Worm (Caenorhabditis elegans) whole organism, young adult: ENCODE data around the gene gei-1.

Experiments used
- B0019.2 ChIP-seq: fragments of 200-800 bp; sonication (Bioruptor generic); conservative IDR thresholded peaks from 2 replicates; pipeline ENCODE4 v1.3.6; 2022; ENCODE audit warnings: missing genetic modification reagents, missing genetic modification characterization, missing compliant biosample characterization
- B0261.1 ChIP-seq: sonication (generic microtip); optimal IDR thresholded peaks from 2 replicates; lab custom pipeline; 2016; ENCODE audit warnings: mild to moderate bottlenecking, missing genetic modification characterization, moderate library complexity, missing compliant biosample characterization
- C17E4.6 ChIP-seq: fragments of 200-800 bp; sonication (Bioruptor generic); IDR thresholded peaks from 2 replicates; pipeline ENCODE4 v1.3.6; 2022; ENCODE audit warnings: missing genetic modification reagents, missing genetic modification characterization, missing compliant biosample characterization
- D2030.7 ChIP-seq: fragments of 200-800 bp; sonication (Bioruptor generic); IDR thresholded peaks from 2 replicates; pipeline ENCODE4 v1.3.6; 2022; ENCODE audit warnings: missing genetic modification reagents, missing genetic modification characterization, missing compliant biosample characterization
- F33H1.4 ChIP-seq: fragments of 200-800 bp; sonication (Bioruptor generic); IDR thresholded peaks from 2 replicates; pipeline ENCODE4 v1.3.6; 2022; ENCODE audit warnings: missing genetic modification reagents, missing genetic modification characterization, missing compliant biosample characterization
- F49E8.2 ChIP-seq: sonication (generic microtip); optimal IDR thresholded peaks from 3 replicates; lab custom pipeline; 2017; ENCODE audit warnings: missing genetic modification characterization, mild to moderate bottlenecking, missing compliant biosample characterization, antibody characterized with exemption, moderate library complexity; ENCODE audit not compliant: insufficient read depth
- F52B5.7 ChIP-seq: sonication (generic microtip); optimal IDR thresholded peaks from 2 replicates; lab custom pipeline; 2016; ENCODE audit warnings: mild to moderate bottlenecking, missing genetic modification characterization, missing compliant biosample characterization
- F57A8.1 ChIP-seq: fragments of 200-800 bp; sonication (Bioruptor generic); optimal IDR thresholded peaks from 2 replicates; lab custom pipeline; 2018; ENCODE audit warnings: mild to moderate bottlenecking, missing genetic modification characterization, moderate library complexity, missing compliant biosample characterization
- K12H6.12 ChIP-seq: fragments of 200-800 bp; sonication (Bioruptor generic); optimal IDR thresholded peaks from 2 replicates; lab custom pipeline; 2018; ENCODE audit warnings: mild to moderate bottlenecking, missing genetic modification characterization, missing compliant biosample characterization
- T07F8.4 ChIP-seq: sonication (generic microtip); optimal IDR thresholded peaks from 2 replicates; lab custom pipeline; 2016; ENCODE audit warnings: mild to moderate bottlenecking, missing genetic modification characterization, moderate library complexity, missing compliant biosample characterization
- ama-1 ChIP-seq, 3 experiments: fragments of 150-350 bp in 1 of 3; sonication (generic microtip) in 2 of 3; optimal IDR thresholded peaks; 2 replicates each; lab custom pipeline; 2014 to 2018; ENCODE audit warnings: missing biosample characterization in 2 of 3, missing genetic modification characterization in 2 of 3, missing genetic modification reagents in 2 of 3
- atf-7 ChIP-seq: sonication (generic microtip); optimal IDR thresholded peaks from 2 replicates; lab custom pipeline; 2017; ENCODE audit warnings: mild to moderate bottlenecking, missing genetic modification characterization, missing compliant biosample characterization
- attf-5 ChIP-seq: fragments of 200-800 bp; sonication (Bioruptor generic); optimal IDR thresholded peaks from 2 replicates; lab custom pipeline; 2018; ENCODE audit warnings: mild to moderate bottlenecking, missing genetic modification characterization, missing compliant biosample characterization
- bed-1 ChIP-seq: fragments of 200-800 bp; sonication (Bioruptor generic); IDR thresholded peaks from 2 replicates; pipeline ENCODE4 v1.3.6; 2022; ENCODE audit warnings: missing genetic modification reagents, missing genetic modification characterization, missing compliant biosample characterization
- bed-2 ChIP-seq: fragments of 200-800 bp; sonication (Bioruptor generic); IDR thresholded peaks from 2 replicates; pipeline ENCODE4 v1.3.6; 2022; ENCODE audit warnings: missing genetic modification reagents, missing genetic modification characterization, missing compliant biosample characterization
- ccch-3 ChIP-seq: fragments of 200-800 bp; sonication (Bioruptor generic); optimal IDR thresholded peaks from 2 replicates; lab custom pipeline; 2018; ENCODE audit warnings: mild to moderate bottlenecking, missing genetic modification characterization, missing compliant biosample characterization
- cebp-1 ChIP-seq, 2 experiments: fragments of 200-800 bp in 1 of 2; sonication (Bioruptor generic) in 1 of 2; sonication (generic microtip) in 1 of 2; IDR thresholded peaks in 1 of 2; optimal IDR thresholded peaks in 1 of 2; 2 replicates each; pipeline versions ENCODE4 v1.3.6 to Lab custom; 2017 to 2022; ENCODE audit warnings: missing compliant biosample characterization in 2 of 2, missing genetic modification characterization in 2 of 2, mild to moderate bottlenecking in 1 of 2, missing genetic modification reagents in 1 of 2, moderate library complexity in 1 of 2
- ceh-40 ChIP-seq: fragments of 200-800 bp; sonication (Bioruptor generic); IDR thresholded peaks from 2 replicates; pipeline ENCODE4 v1.3.6; 2022; ENCODE audit warnings: missing genetic modification characterization, missing compliant biosample characterization
- ceh-91 ChIP-seq: fragments of 200-800 bp; sonication (Bioruptor generic); IDR thresholded peaks from 2 replicates; pipeline ENCODE4 v1.3.6; 2022; ENCODE audit warnings: missing genetic modification reagents, missing genetic modification characterization, missing compliant biosample characterization
- chd-7 ChIP-seq: sonication (generic microtip); optimal IDR thresholded peaks from 2 replicates; lab custom pipeline; 2016; ENCODE audit warnings: mild to moderate bottlenecking, missing genetic modification characterization, moderate library complexity, missing compliant biosample characterization
- dox-1 ChIP-seq: fragments of 200-800 bp; sonication (Bioruptor generic); IDR thresholded peaks from 2 replicates; pipeline ENCODE4 v1.3.6; 2022; ENCODE audit warnings: missing genetic modification reagents, missing genetic modification characterization, missing compliant biosample characterization
- dpl-1 ChIP-seq: fragments of 150-350 bp; optimal IDR thresholded peaks from 2 replicates; lab custom pipeline; 2014; ENCODE audit warnings: missing biosample characterization, missing genetic modification reagents, missing genetic modification characterization
- efl-1 ChIP-seq: fragments of 150-350 bp; optimal IDR thresholded peaks from 2 replicates; lab custom pipeline; 2014; ENCODE audit warnings: missing biosample characterization, missing genetic modification reagents, missing genetic modification characterization
- egl-18 ChIP-seq: fragments of 200-800 bp; sonication (Bioruptor generic); IDR thresholded peaks from 2 replicates; pipeline ENCODE4 v1.3.6; 2022; ENCODE audit warnings: missing genetic modification reagents, missing genetic modification characterization, missing compliant biosample characterization
- egl-44 ChIP-seq: fragments of 200-800 bp; sonication (Bioruptor generic); IDR thresholded peaks from 2 replicates; pipeline ENCODE4 v1.3.6; 2022; ENCODE audit warnings: missing genetic modification reagents, missing genetic modification characterization, missing compliant biosample characterization
- egrh-3 ChIP-seq: fragments of 200-800 bp; sonication (Bioruptor generic); IDR thresholded peaks from 2 replicates; pipeline ENCODE4 v1.3.6; 2022; ENCODE audit warnings: missing genetic modification reagents, missing genetic modification characterization, missing compliant biosample characterization
- ets-4 ChIP-seq: fragments of 200-800 bp; sonication (Bioruptor generic); optimal IDR thresholded peaks from 2 replicates; lab custom pipeline; 2018; ENCODE audit warnings: mild to moderate bottlenecking, missing genetic modification characterization, missing compliant biosample characterization
- hrde-1 ChIP-seq: sonication (generic microtip); optimal IDR thresholded peaks from 2 replicates; lab custom pipeline; 2016; ENCODE audit warnings: missing genetic modification characterization, mild to moderate bottlenecking, missing compliant biosample characterization, moderate library complexity, missing genotype, missing genetic modification reagents, borderline replicate concordance
- lag-1 ChIP-seq: fragments of 200-800 bp; sonication (Bioruptor generic); IDR thresholded peaks from 2 replicates; pipeline ENCODE4 v1.3.6; 2022; ENCODE audit warnings: missing genetic modification reagents, missing genetic modification characterization, missing compliant biosample characterization
- lin-35 ChIP-seq, 3 experiments: fragments of 150-350 bp in 2 of 3; sonication (generic microtip) in 1 of 3; optimal IDR thresholded peaks; 2 replicates each; lab custom pipeline; 2014 to 2018; ENCODE audit warnings: missing biosample characterization in 3 of 3, missing genetic modification characterization in 3 of 3, missing genetic modification reagents in 3 of 3
- lin-40 ChIP-seq: sonication (generic microtip); optimal IDR thresholded peaks from 2 replicates; lab custom pipeline; 2016; ENCODE audit warnings: missing genetic modification characterization, mild to moderate bottlenecking, missing compliant biosample characterization, missing genotype, missing genetic modification reagents
- lin-54 ChIP-seq: fragments of 200-800 bp; sonication (Bioruptor generic); optimal IDR thresholded peaks from 2 replicates; lab custom pipeline; 2018; ENCODE audit warnings: mild to moderate bottlenecking, missing genetic modification characterization, missing compliant biosample characterization
- lsl-1 ChIP-seq: fragments of 200-800 bp; sonication (Bioruptor generic); optimal IDR thresholded peaks from 2 replicates; lab custom pipeline; 2018; ENCODE audit warnings: mild to moderate bottlenecking, missing genetic modification characterization, moderate library complexity, missing compliant biosample characterization
- madf-6 ChIP-seq: fragments of 200-800 bp; sonication (Bioruptor generic); IDR thresholded peaks from 2 replicates; pipeline ENCODE4 v1.3.6; 2022; ENCODE audit warnings: missing genetic modification reagents, missing genetic modification characterization, missing compliant biosample characterization
- mxl-1 ChIP-seq: sonication (generic microtip); optimal IDR thresholded peaks from 2 replicates; lab custom pipeline; 2016; ENCODE audit warnings: missing genetic modification characterization, missing compliant biosample characterization
- nfya-1 ChIP-seq: sonication (generic microtip); optimal IDR thresholded peaks from 2 replicates; lab custom pipeline; 2017; ENCODE audit warnings: antibody characterized with exemption, missing compliant biosample characterization, missing genetic modification characterization, borderline replicate concordance; ENCODE audit not compliant: insufficient read depth
- nhr-27 ChIP-seq: fragments of 200-800 bp; sonication (Bioruptor generic); optimal IDR thresholded peaks from 2 replicates; lab custom pipeline; 2018; ENCODE audit warnings: mild to moderate bottlenecking, missing genetic modification characterization, moderate library complexity, missing compliant biosample characterization
- repo-1 ChIP-seq: sonication (generic microtip); optimal IDR thresholded peaks from 2 replicates; lab custom pipeline; 2017; ENCODE audit warnings: mild to moderate bottlenecking, missing genetic modification characterization, missing compliant biosample characterization
- sdz-38 ChIP-seq: sonication (generic microtip); optimal IDR thresholded peaks from 2 replicates; lab custom pipeline; 2016; ENCODE audit warnings: missing genotype, missing genetic modification characterization, missing compliant biosample characterization
- snpc-1.1 ChIP-seq: sonication (generic microtip); optimal IDR thresholded peaks from 2 replicates; lab custom pipeline; 2017; ENCODE audit warnings: missing genetic modification characterization, mild to moderate bottlenecking, missing compliant biosample characterization, antibody characterized with exemption, moderate library complexity, missing genotype, missing genetic modification reagents; ENCODE audit not compliant: insufficient read depth
- snpc-1.3 ChIP-seq: sonication (generic microtip); optimal IDR thresholded peaks from 2 replicates; lab custom pipeline; 2017; ENCODE audit warnings: missing genetic modification characterization, mild to moderate bottlenecking, missing compliant biosample characterization, antibody characterized with exemption, moderate library complexity, missing genotype, missing genetic modification reagents; ENCODE audit not compliant: insufficient read depth
- somi-1 ChIP-seq: fragments of 200-800 bp; sonication (Bioruptor generic); optimal IDR thresholded peaks from 2 replicates; lab custom pipeline; 2018; ENCODE audit warnings: mild to moderate bottlenecking, missing genetic modification characterization, missing compliant biosample characterization
- sptf-2 ChIP-seq: fragments of 200-800 bp; sonication (Bioruptor generic); optimal IDR thresholded peaks from 2 replicates; lab custom pipeline; 2018; ENCODE audit warnings: mild to moderate bottlenecking, missing genetic modification characterization, missing compliant biosample characterization
- unc-130 ChIP-seq: sonication (generic microtip); optimal IDR thresholded peaks from 2 replicates; lab custom pipeline; 2016; ENCODE audit warnings: missing genetic modification reagents, missing genetic modification characterization, missing compliant biosample characterization
- unc-62 ChIP-seq: fragments of 150-350 bp; optimal IDR thresholded peaks from 2 replicates; lab custom pipeline; 2014; ENCODE audit warnings: missing biosample characterization, missing genetic modification reagents, missing genetic modification characterization
- zim-3 ChIP-seq: sonication (generic microtip); optimal IDR thresholded peaks from 2 replicates; lab custom pipeline; 2017; ENCODE audit warnings: mild to moderate bottlenecking, missing genetic modification characterization, moderate library complexity, missing compliant biosample characterization
- ztf-28 ChIP-seq: fragments of 200-800 bp; sonication (Bioruptor generic); IDR thresholded peaks from 2 replicates; pipeline ENCODE4 v1.3.6; 2022; ENCODE audit warnings: missing genetic modification reagents, missing genetic modification characterization, missing compliant biosample characterization

Gene gei-1

ce11 chrIII:3395874-3396467, 51.3 kb downstream of the gei-1 start, which contains the start of gene cri-3:
Gene cri-3, plus strand, starts transcription at chrIII:3396355.
- TF ChIP-seq F33H1.4 (GFP tag; lab: Robert Waterston, UW) (peak; percentile 66), atf-7 (tag; lab: Kevin White, UChicago) (no peak), lin-40 (tag; lab: Kevin White, UChicago) (no peak), dpl-1 (GFP tag; lab: Kevin White, UChicago) (peak; percentile 24), sptf-2 (no peak), repo-1 (tag; lab: Kevin White, UChicago) (no peak), ccch-3 (GFP tag; lab: Kevin White, UChicago) (no peak), F52B5.7 (tag; lab: Kevin White, UChicago) (no peak), somi-1 (GFP tag; lab: Kevin White, UChicago) (no peak), egl-44 (GFP tag; lab: Robert Waterston, UW) (no peak), D2030.7 (GFP tag; lab: Robert Waterston, UW) (no peak), nhr-27 (tag; lab: Kevin White, UChicago) (no peak), B0261.1 (no peak), ama-1 (optimal IDR thresholded peaks at IDR 0.05; lab: Kevin White, UChicago) (no peak), ama-1 (GFP tag; optimal IDR thresholded peaks at IDR 0.05; lab: Kevin White, UChicago) (no peak), chd-7 (tag; lab: Kevin White, UChicago) (no peak), sdz-38 (tag; lab: Kevin White, UChicago) (no peak), unc-130 (GFP tag; lab: Kevin White, UChicago) (no peak), B0019.2 (GFP tag; lab: Robert Waterston, UW) (no peak), attf-5 (GFP tag; lab: Kevin White, UChicago) (peak; percentile 60), snpc-1.3 (no peak), bed-1 (GFP tag; lab: Robert Waterston, UW) (no peak), lin-35 (GFP tag; optimal IDR thresholded peaks at IDR 0.05; lab: Kevin White, UChicago) (no peak), C17E4.6 (GFP tag; lab: Robert Waterston, UW) (no peak), dox-1 (GFP tag; lab: Robert Waterston, UW) (no peak), madf-6 (0 out of 2 replicates have a peak, but pooled peaks have one; percentile 20), cebp-1 (GFP tag; IDR thresholded peaks at IDR 0.05; lab: Robert Waterston, UW) (peak; percentile 62; the same call in 1 of the 2 replicates), cebp-1 (tag; optimal IDR thresholded peaks at IDR 0.05; lab: Kevin White, UChicago) (peak; percentile 92), F57A8.1 (no peak), F49E8.2 (tag; lab: Kevin White, UChicago) (no peak), egl-18 (GFP tag; lab: Robert Waterston, UW) (no peak), zim-3 (tag; lab: Kevin White, UChicago) (no peak), lag-1 (GFP tag; lab: Robert Waterston, UW) (no peak), ceh-40 (GFP tag; lab: Robert Waterston, UW) (no peak), lsl-1 (GFP tag; lab: Kevin White, UChicago) (no peak), ztf-28 (GFP tag; lab: Robert Waterston, UW) (no peak), ceh-91 (no peak), lin-54 (GFP tag; lab: Kevin White, UChicago) (peak; percentile 25), unc-62 (GFP tag; lab: Kevin White, UChicago) (no peak), bed-2 (GFP tag; lab: Robert Waterston, UW) (no peak), ets-4 (no peak), nfya-1 (tag; lab: Kevin White, UChicago) (no peak), mxl-1 (no peak), efl-1 (peak; percentile 27), T07F8.4 (no peak), K12H6.12 (tag; lab: Kevin White, UChicago) (no peak), egrh-3 (no peak), snpc-1.1 (tag; lab: Kevin White, UChicago) (no peak), hrde-1 (tag; lab: Kevin White, UChicago) (no peak)
